Worm (Caenorhabditis elegans) whole organism, L2 larva: ENCODE measurements around the gene srh-166.

Experiments
- blmp-1 ChIP-seq: sonication (generic microtip); optimal IDR thresholded peaks from 2 replicates; lab custom pipeline; 2017; ENCODE audit warnings: missing genetic modification characterization, mild to moderate bottlenecking, missing compliant biosample characterization, antibody characterized with exemption, moderate library complexity; ENCODE audit not compliant: insufficient read depth
- elt-3 ChIP-seq: sonication (generic microtip); optimal IDR thresholded peaks from 2 replicates; lab custom pipeline; 2017; ENCODE audit warnings: missing biosample characterization, missing genetic modification characterization
- nhr-77 ChIP-seq: fragments of 150-350 bp; optimal IDR thresholded peaks from 2 replicates; lab custom pipeline; 2014; ENCODE audit warnings: missing biosample characterization, missing genetic modification characterization

ce11 chrV:20574314-20574713, 48.6 kb upstream of the srh-166 start, which contains the start of gene clec-263:
- TF ChIP-seq blmp-1 (tag; lab: Kevin White, UChicago) (no peak), nhr-77 (no peak), elt-3 (tag; lab: Kevin White, UChicago) (no peak)
